Fruit fly (Drosophila melanogaster) whole organism, prepupa: ENCODE results near the gene mRpS14.

ENCODE experiments used
- CG6163 ChIP-seq: fragments of 200-800 bp; sonication (Bioruptor generic); IDR thresholded peaks from 3 replicates; pipeline ENCODE4 v1.3.6; 2022; ENCODE audit warnings: missing biosample characterization, missing genetic modification characterization
- CG7368 ChIP-seq: fragments of 200-800 bp; sonication (Bioruptor generic); optimal IDR thresholded peaks from 3 replicates; lab custom pipeline; 2016; ENCODE audit warnings: missing biosample characterization, missing genetic modification characterization
- CG8119 ChIP-seq: fragments of 200-800 bp; sonication (Bioruptor generic); IDR thresholded peaks from 3 replicates; pipeline ENCODE4 v1.3.6; 2022; ENCODE audit warnings: missing biosample characterization, missing genetic modification characterization
- Sox102F ChIP-seq: fragments of 200-800 bp; sonication (Bioruptor generic); optimal IDR thresholded peaks from 2 replicates; lab custom pipeline; 2016; ENCODE audit warnings: missing biosample characterization, mild to moderate bottlenecking, missing genetic modification characterization
- fkh ChIP-seq: fragments of 200-800 bp; sonication (Bioruptor generic); optimal IDR thresholded peaks from 3 replicates; lab custom pipeline; 2017; ENCODE audit warnings: missing biosample characterization, mild to moderate bottlenecking, missing genetic modification characterization, moderate library complexity
- ss ChIP-seq, 2 experiments: fragments of 200-800 bp; sonication (Bioruptor generic); optimal IDR thresholded peaks; 2 replicates in 1 of 2; 3 replicates in 1 of 2; lab custom pipeline; 2017 to 2018; ENCODE audit warnings: mild to moderate bottlenecking in 2 of 2, missing biosample characterization in 2 of 2, missing genetic modification characterization in 2 of 2, moderate library complexity in 1 of 2
- topi ChIP-seq: fragments of 200-800 bp; sonication (Bioruptor generic); optimal IDR thresholded peaks from 3 replicates; lab custom pipeline; 2016; ENCODE audit warnings: missing biosample characterization, missing genetic modification characterization

mRpS14 gene

dm6 chrX:19433766-19434165, 46.3 kb downstream of the mRpS14 start:
- no peak for TF ChIP-seq CG8119 (GFP tag; lab: Robert Waterston, UW)
- no peak for TF ChIP-seq fkh (GFP tag; lab: Kevin White, UChicago)
- TF ChIP-seq CG7368 (GFP tag; lab: Kevin White, UChicago) = no peak
- no peak for TF ChIP-seq ss (GFP tag; optimal IDR thresholded peaks at IDR 0.05; lab: Kevin White, UChicago)
- no peak for TF ChIP-seq Sox102F
- TF ChIP-seq topi (GFP tag; lab: Kevin White, UChicago) = no peak
- no peak for TF ChIP-seq CG6163
